Fruit fly (Drosophila melanogaster): ENCODE data around the gene SPH93.

SPH93 gene

dm6 chr2L:17466950-17467349 is 11.2 kb upstream of the SPH93 start:
- TF ChIP-seq CG17801 (GFP tag; optimal IDR thresholded peaks at IDR 0.05; ENCODE audit: partially characterized antibody): no peak

- no peak for TF ChIP-seq CG17801 (GFP tag; optimal IDR thresholded peaks at IDR 0.05; ENCODE audit: partially characterized antibody)
Measured at dm6 chr2L:17465915-17466677, 10.4 kb upstream of the SPH93 start.

dm6 chr2L:17457944-17458343 is 2.2 kb upstream of the SPH93 start, which contains the start of gene CG18563:
TSS of gene CG18563 (minus strand) at chr2L:17458044.
- TF ChIP-seq CG17801 (GFP tag; optimal IDR thresholded peaks at IDR 0.05; ENCODE audit: partially characterized antibody): no peak

- TF ChIP-seq CG17801 (GFP tag; optimal IDR thresholded peaks at IDR 0.05; ENCODE audit: partially characterized antibody): no peak
Measured at dm6 chr2L:17452624-17453023, 3.1 kb downstream of the SPH93 start, which contains the start of gene CG5050. TSS of gene CG5050 (plus strand) at chr2L:17452924.

dm6 chr2L:17452084-17452483 is 3.6 kb downstream of the SPH93 start:
- TF ChIP-seq CG17801 (GFP tag; optimal IDR thresholded peaks at IDR 0.05; ENCODE audit: partially characterized antibody): no peak

dm6 chr2L:17450505-17451415 is 5.0 kb downstream of the SPH93 start:
- TF ChIP-seq CG17801 (GFP tag; optimal IDR thresholded peaks at IDR 0.05; ENCODE audit: partially characterized antibody): peak; percentile 19

- no peak for TF ChIP-seq CG17801 (GFP tag; optimal IDR thresholded peaks at IDR 0.05; ENCODE audit: partially characterized antibody)
Measured at dm6 chr2L:17449608-17450504, 5.9 kb downstream of the SPH93 start, which contains the start of gene dl. TSS of gene dl (minus strand) at chr2L:17450364.

dm6 chr2L:17448435-17448834 is 7.3 kb downstream of the SPH93 start:
- no peak for TF ChIP-seq CG17801 (GFP tag; optimal IDR thresholded peaks at IDR 0.05; ENCODE audit: partially characterized antibody)

- TF ChIP-seq CG17801 (GFP tag; optimal IDR thresholded peaks at IDR 0.05; ENCODE audit: partially characterized antibody): no peak
Measured at dm6 chr2L:17447071-17447470, 8.7 kb downstream of the SPH93 start.

dm6 chr2L:17437594-17437993 is 18.1 kb downstream of the SPH93 start:
- TF ChIP-seq CG17801 (GFP tag; optimal IDR thresholded peaks at IDR 0.05; ENCODE audit: partially characterized antibody): no peak

- TF ChIP-seq CG17801 (GFP tag; optimal IDR thresholded peaks at IDR 0.05; ENCODE audit: partially characterized antibody): no peak
Measured at dm6 chr2L:17436500-17436899, 19.2 kb downstream of the SPH93 start, which contains the start of gene CG33928. TSS of gene CG33928 (minus strand) at chr2L:17436600.

- no peak for TF ChIP-seq CG17801 (GFP tag; optimal IDR thresholded peaks at IDR 0.05; ENCODE audit: partially characterized antibody)
Measured at dm6 chr2L:17433030-17433912, 22.5 kb downstream of the SPH93 start, which contains the start of the genes Dif and CG5043. TSS of gene Dif (minus strand) at chr2L:17433161. TSS of gene CG5043 (plus strand) at chr2L:17433862.

- no peak for TF ChIP-seq CG17801 (GFP tag; optimal IDR thresholded peaks at IDR 0.05; ENCODE audit: partially characterized antibody)
Measured at dm6 chr2L:17431359-17431675, 24.4 kb downstream of the SPH93 start.
